Fruit fly (Drosophila melanogaster): Measurements from ENCODE around the gene grnd.

The grnd gene

dm6 chr2L:18469544-18470109, 15.6 kb upstream of the grnd start:
- 0 out of 3 replicates have a peak, but pooled peaks have one; percentile 8 for TF ChIP-seq eg (GFP tag; IDR thresholded peaks at IDR 0.05)
- no peak for TF ChIP-seq CG8632 (GFP tag; optimal IDR thresholded peaks at IDR 0.05)
- no peak for TF ChIP-seq Blimp-1 (GFP tag; optimal IDR thresholded peaks at IDR 0.05)
- no peak for TF ChIP-seq fd59A (GFP tag; optimal IDR thresholded peaks at IDR 0.05)
- peak; percentile 2 to 27 for TF ChIP-seq ss (GFP tag; optimal IDR thresholded peaks at IDR 0.05)
- TF ChIP-seq dsx (GFP tag; optimal IDR thresholded peaks at IDR 0.05; ENCODE audit: poor library complexity, severe bottlenecking): peak; percentile 43
- TF ChIP-seq Eip78C (GFP tag): peak; percentile 56
- peak; percentile 40 for TF ChIP-seq vri (GFP tag; optimal IDR thresholded peaks at IDR 0.05)
- peak; percentile 55 for TF ChIP-seq svp (GFP tag)
- no peak for TF ChIP-seq CG10669 (GFP tag; optimal IDR thresholded peaks at IDR 0.05)
- TF ChIP-seq Sox102F (GFP tag; optimal IDR thresholded peaks at IDR 0.05): peak; percentile 21
- peak; percentile 42 for TF ChIP-seq CG6808 (GFP tag; optimal IDR thresholded peaks at IDR 0.05)

- TF ChIP-seq Ets21C (GFP tag; optimal IDR thresholded peaks at IDR 0.05) (no peak), CG8632 (GFP tag; optimal IDR thresholded peaks at IDR 0.05) (peak; percentile 87), OdsH (GFP tag; optimal IDR thresholded peaks at IDR 0.05) (peak; percentile 86), Hr38 (GFP tag; optimal IDR thresholded peaks at IDR 0.05) (no peak), spab (GFP tag; optimal IDR thresholded peaks at IDR 0.05) (peak; percentile 83), Eip78C (GFP tag) (peak; percentile 96), CG31627 (GFP tag; optimal IDR thresholded peaks at IDR 0.05) (peak; percentile 42), CG11902 (GFP tag; optimal IDR thresholded peaks at IDR 0.05) (peak; percentile 73), topi (GFP tag; optimal IDR thresholded peaks at IDR 0.05) (peak; percentile 76), CG6792 (GFP tag; optimal IDR thresholded peaks at IDR 0.05) (peak; percentile 85), pdm3 (GFP tag; optimal IDR thresholded peaks at IDR 0.05) (peak; percentile 69), esn (GFP tag; optimal IDR thresholded peaks at IDR 0.05) (peak; percentile 83), CG16779 (tag; optimal IDR thresholded peaks at IDR 0.05) (no peak), Hr39 (GFP tag; optimal IDR thresholded peaks at IDR 0.05) (peak; percentile 49), Eip93F (GFP tag; optimal IDR thresholded peaks at IDR 0.05) (peak; percentile 32), CG10669 (GFP tag; optimal IDR thresholded peaks at IDR 0.05) (peak; percentile 88), svp (GFP tag) (peak; percentile 89), CG4318 (GFP tag; optimal IDR thresholded peaks at IDR 0.05) (peak; percentile 27), CG6808 (GFP tag; optimal IDR thresholded peaks at IDR 0.05) (peak; percentile 89), CG8119 (GFP tag; IDR thresholded peaks at IDR 0.05) (peak; percentile 78), Gug (GFP tag; IDR thresholded peaks at IDR 0.05) (peak; percentile 69), Sox102F (GFP tag; optimal IDR thresholded peaks at IDR 0.05) (peak; percentile 73), CG8319 (GFP tag; optimal IDR thresholded peaks at IDR 0.05) (peak; percentile 72), acj6 (GFP tag; optimal IDR thresholded peaks at IDR 0.05) (peak; percentile 88), dsx (GFP tag; optimal IDR thresholded peaks at IDR 0.05; ENCODE audit: poor library complexity, severe bottlenecking) (peak; percentile 95), CG6163 (GFP tag; IDR thresholded peaks at IDR 0.05) (peak; percentile 92), Ets96B (tag; optimal IDR thresholded peaks at IDR 0.05) (peak; percentile 92), fd59A (GFP tag; optimal IDR thresholded peaks at IDR 0.05) (peak; percentile 81), CG1621 (tag; optimal IDR thresholded peaks at IDR 0.05) (peak; percentile 83), CG9139 (GFP tag; optimal IDR thresholded peaks at IDR 0.05) (peak; percentile 93), CG34406 (GFP tag; optimal IDR thresholded peaks at IDR 0.05) (peak; percentile 90), CG3032 (tag; optimal IDR thresholded peaks at IDR 0.05) (peak; percentile 91), CG15336 (GFP tag; IDR thresholded peaks at IDR 0.05) (peak; percentile 85), lz (GFP tag; optimal IDR thresholded peaks at IDR 0.05) (peak; percentile 41), Hr4 (GFP tag; optimal IDR thresholded peaks at IDR 0.05) (peak; percentile 51), fd85E (GFP tag; optimal IDR thresholded peaks at IDR 0.05) (peak; percentile 41), achi (GFP tag; optimal IDR thresholded peaks at IDR 0.05) (peak; percentile 84), Sox15 (GFP tag; optimal IDR thresholded peaks at IDR 0.05) (peak; percentile 72), Met (GFP tag; optimal IDR thresholded peaks at IDR 0.05) (peak; percentile 73), CG32006 (GFP tag; optimal IDR thresholded peaks at IDR 0.05) (peak; percentile 75), CG3919 (GFP tag; optimal IDR thresholded peaks at IDR 0.05) (peak; percentile 91), CG6276 (GFP tag; optimal IDR thresholded peaks at IDR 0.05) (peak; percentile 32), Lpt (GFP tag; optimal IDR thresholded peaks at IDR 0.05) (peak; percentile 55), CG11762 (GFP tag; optimal IDR thresholded peaks at IDR 0.05; ENCODE audit: insufficient read depth) (peak; percentile 56)
Observed at dm6 chr2L:18477455-18477854, 7.8 kb upstream of the grnd start.

Data from whole organism, prepupa.